Worm (Caenorhabditis elegans) whole organism, young adult: ENCODE measurements around the gene C25H3.11.

Experiments used
- B0336.3 ChIP-seq: fragments of 200-800 bp; sonication (Bioruptor generic); IDR thresholded peaks from 2 replicates; pipeline ENCODE4 v1.3.6; 2022; ENCODE audit warnings: missing genetic modification characterization, missing compliant biosample characterization
- C17E4.6 ChIP-seq: fragments of 200-800 bp; sonication (Bioruptor generic); IDR thresholded peaks from 2 replicates; pipeline ENCODE4 v1.3.6; 2022; ENCODE audit warnings: missing genetic modification reagents, missing genetic modification characterization, missing compliant biosample characterization
- F37B4.10 ChIP-seq: fragments of 200-800 bp; sonication (Bioruptor generic); IDR thresholded peaks from 2 replicates; pipeline ENCODE4 v1.3.6; 2022; ENCODE audit warnings: missing genetic modification characterization, missing compliant biosample characterization
- F39B2.1 ChIP-seq: fragments of 200-800 bp; sonication (Bioruptor generic); IDR thresholded peaks from 2 replicates; pipeline ENCODE4 v1.3.6; 2022; ENCODE audit warnings: missing genetic modification reagents, missing genetic modification characterization, missing compliant biosample characterization
- F49E8.2 ChIP-seq: sonication (generic microtip); optimal IDR thresholded peaks from 3 replicates; lab custom pipeline; 2017; ENCODE audit warnings: missing genetic modification characterization, mild to moderate bottlenecking, missing compliant biosample characterization, antibody characterized with exemption, moderate library complexity; ENCODE audit not compliant: insufficient read depth
- F52B5.7 ChIP-seq: sonication (generic microtip); optimal IDR thresholded peaks from 2 replicates; lab custom pipeline; 2016; ENCODE audit warnings: mild to moderate bottlenecking, missing genetic modification characterization, missing compliant biosample characterization
- F57C9.4 ChIP-seq: sonication (generic microtip); optimal IDR thresholded peaks from 2 replicates; lab custom pipeline; 2017; ENCODE audit warnings: mild to moderate bottlenecking, missing genetic modification characterization, missing compliant biosample characterization
- K12H6.12 ChIP-seq: fragments of 200-800 bp; sonication (Bioruptor generic); optimal IDR thresholded peaks from 2 replicates; lab custom pipeline; 2018; ENCODE audit warnings: mild to moderate bottlenecking, missing genetic modification characterization, missing compliant biosample characterization
- ZK185.1 ChIP-seq: sonication (generic microtip); optimal IDR thresholded peaks from 2 replicates; lab custom pipeline; 2016; ENCODE audit warnings: mild to moderate bottlenecking, missing genetic modification characterization, missing compliant biosample characterization; ENCODE audit not compliant: poor library complexity, severe bottlenecking
- ama-1 ChIP-seq, 3 experiments: fragments of 150-350 bp in 1 of 3; sonication (generic microtip) in 2 of 3; optimal IDR thresholded peaks; 2 replicates each; lab custom pipeline; 2014 to 2018; ENCODE audit warnings: missing biosample characterization in 2 of 3, missing genetic modification characterization in 2 of 3, missing genetic modification reagents in 2 of 3
- aptf-2 ChIP-seq: fragments of 200-800 bp; sonication (Bioruptor generic); conservative IDR thresholded peaks from 2 replicates; pipeline ENCODE4 v1.3.6; 2022; ENCODE audit warnings: missing genetic modification reagents, missing genetic modification characterization, missing compliant biosample characterization
- attf-5 ChIP-seq: fragments of 200-800 bp; sonication (Bioruptor generic); optimal IDR thresholded peaks from 2 replicates; lab custom pipeline; 2018; ENCODE audit warnings: mild to moderate bottlenecking, missing genetic modification characterization, missing compliant biosample characterization
- ceh-27 ChIP-seq: fragments of 200-800 bp; sonication (Bioruptor generic); optimal IDR thresholded peaks from 2 replicates; lab custom pipeline; 2018; ENCODE audit warnings: mild to moderate bottlenecking, missing genetic modification characterization, moderate library complexity, missing compliant biosample characterization
- ceh-91 ChIP-seq: fragments of 200-800 bp; sonication (Bioruptor generic); IDR thresholded peaks from 2 replicates; pipeline ENCODE4 v1.3.6; 2022; ENCODE audit warnings: missing genetic modification reagents, missing genetic modification characterization, missing compliant biosample characterization
- chd-7 ChIP-seq: sonication (generic microtip); optimal IDR thresholded peaks from 2 replicates; lab custom pipeline; 2016; ENCODE audit warnings: mild to moderate bottlenecking, missing genetic modification characterization, moderate library complexity, missing compliant biosample characterization
- die-1 ChIP-seq: sonication (generic microtip); optimal IDR thresholded peaks from 2 replicates; lab custom pipeline; 2016; ENCODE audit warnings: missing genotype, mild to moderate bottlenecking, missing genetic modification characterization, missing compliant biosample characterization
- dox-1 ChIP-seq: fragments of 200-800 bp; sonication (Bioruptor generic); IDR thresholded peaks from 2 replicates; pipeline ENCODE4 v1.3.6; 2022; ENCODE audit warnings: missing genetic modification reagents, missing genetic modification characterization, missing compliant biosample characterization
- dpl-1 ChIP-seq: fragments of 150-350 bp; optimal IDR thresholded peaks from 2 replicates; lab custom pipeline; 2014; ENCODE audit warnings: missing biosample characterization, missing genetic modification reagents, missing genetic modification characterization
- egl-18 ChIP-seq: fragments of 200-800 bp; sonication (Bioruptor generic); IDR thresholded peaks from 2 replicates; pipeline ENCODE4 v1.3.6; 2022; ENCODE audit warnings: missing genetic modification reagents, missing genetic modification characterization, missing compliant biosample characterization
- gei-17 ChIP-seq: fragments of 200-800 bp; sonication (Bioruptor generic); optimal IDR thresholded peaks from 2 replicates; lab custom pipeline; 2018; ENCODE audit warnings: mild to moderate bottlenecking, missing genetic modification characterization, missing compliant biosample characterization
- hlh-12 ChIP-seq: sonication (generic microtip); optimal IDR thresholded peaks from 2 replicates; lab custom pipeline; 2016; ENCODE audit warnings: missing genetic modification characterization, missing compliant biosample characterization
- lsl-1 ChIP-seq: fragments of 200-800 bp; sonication (Bioruptor generic); optimal IDR thresholded peaks from 2 replicates; lab custom pipeline; 2018; ENCODE audit warnings: mild to moderate bottlenecking, missing genetic modification characterization, moderate library complexity, missing compliant biosample characterization
- madf-6 ChIP-seq: fragments of 200-800 bp; sonication (Bioruptor generic); IDR thresholded peaks from 2 replicates; pipeline ENCODE4 v1.3.6; 2022; ENCODE audit warnings: missing genetic modification reagents, missing genetic modification characterization, missing compliant biosample characterization
- madf-8 ChIP-seq: fragments of 200-800 bp; sonication (Bioruptor generic); conservative IDR thresholded peaks from 2 replicates; pipeline ENCODE4 v1.3.6; 2022; ENCODE audit warnings: missing genetic modification reagents, missing genetic modification characterization, missing compliant biosample characterization
- mcd-1 ChIP-seq: fragments of 200-800 bp; sonication (Bioruptor generic); IDR thresholded peaks from 2 replicates; pipeline ENCODE4 v1.3.6; 2022; ENCODE audit warnings: missing genetic modification reagents, missing genetic modification characterization, missing compliant biosample characterization
- mel-28 ChIP-seq: sonication (generic microtip); optimal IDR thresholded peaks from 2 replicates; lab custom pipeline; 2016; ENCODE audit warnings: borderline replicate concordance, mild to moderate bottlenecking, missing genetic modification characterization, missing compliant biosample characterization
- nfyb-1 ChIP-seq: fragments of 200-800 bp; sonication (Bioruptor generic); IDR thresholded peaks from 2 replicates; pipeline ENCODE4 v1.3.6; 2022; ENCODE audit warnings: missing genetic modification reagents, missing genetic modification characterization, missing compliant biosample characterization
- nhr-120 ChIP-seq: fragments of 200-800 bp; sonication (Bioruptor generic); IDR thresholded peaks from 2 replicates; pipeline ENCODE4 v1.3.6; 2022; ENCODE audit warnings: missing genetic modification characterization, missing compliant biosample characterization
- nhr-80 ChIP-seq: sonication (generic microtip); optimal IDR thresholded peaks from 2 replicates; lab custom pipeline; 2016; ENCODE audit warnings: missing genetic modification characterization, missing compliant biosample characterization
- pbrm-1 ChIP-seq: fragments of 200-800 bp; sonication (Bioruptor generic); IDR thresholded peaks from 2 replicates; pipeline ENCODE4 v1.3.6; 2022; ENCODE audit warnings: missing genetic modification reagents, missing genetic modification characterization, missing compliant biosample characterization
- pha-4 ChIP-seq: fragments of 150-350 bp; sonication (generic microtip); optimal IDR thresholded peaks from 2 replicates; lab custom pipeline; 2014; ENCODE audit warnings: missing biosample characterization, missing genetic modification reagents, missing genetic modification characterization
- sdz-38 ChIP-seq: sonication (generic microtip); optimal IDR thresholded peaks from 2 replicates; lab custom pipeline; 2016; ENCODE audit warnings: missing genotype, missing genetic modification characterization, missing compliant biosample characterization
- snpc-1.3 ChIP-seq: sonication (generic microtip); optimal IDR thresholded peaks from 2 replicates; lab custom pipeline; 2017; ENCODE audit warnings: missing genetic modification characterization, mild to moderate bottlenecking, missing compliant biosample characterization, antibody characterized with exemption, moderate library complexity, missing genotype, missing genetic modification reagents; ENCODE audit not compliant: insufficient read depth
- snpc-3.4 ChIP-seq: sonication (generic microtip); optimal IDR thresholded peaks from 2 replicates; lab custom pipeline; 2017; ENCODE audit warnings: missing genetic modification characterization, mild to moderate bottlenecking, missing compliant biosample characterization, antibody characterized with exemption, moderate library complexity, missing genotype, missing genetic modification reagents
- xnd-1 ChIP-seq: sonication (generic microtip); optimal IDR thresholded peaks from 2 replicates; lab custom pipeline; 2016; ENCODE audit warnings: missing genotype, missing genetic modification reagents, missing genetic modification characterization, missing compliant biosample characterization
- zfh-2 ChIP-seq: fragments of 200-800 bp; sonication (Bioruptor generic); conservative IDR thresholded peaks from 2 replicates; pipeline ENCODE4 v1.3.6; 2022; ENCODE audit warnings: missing genetic modification reagents, missing genetic modification characterization, missing compliant biosample characterization
- ztf-25 ChIP-seq: fragments of 200-800 bp; sonication (Bioruptor generic); IDR thresholded peaks from 2 replicates; pipeline ENCODE4 v1.3.6; 2022; ENCODE audit warnings: missing genetic modification reagents, missing genetic modification characterization, missing compliant biosample characterization
- ztf-28 ChIP-seq: fragments of 200-800 bp; sonication (Bioruptor generic); IDR thresholded peaks from 2 replicates; pipeline ENCODE4 v1.3.6; 2022; ENCODE audit warnings: missing genetic modification reagents, missing genetic modification characterization, missing compliant biosample characterization
- ztf-6 ChIP-seq: fragments of 200-800 bp; sonication (Bioruptor generic); IDR thresholded peaks from 2 replicates; pipeline ENCODE4 v1.3.6; 2022; ENCODE audit warnings: missing genetic modification reagents, missing genetic modification characterization, missing compliant biosample characterization

C25H3.11 gene

DNA sequence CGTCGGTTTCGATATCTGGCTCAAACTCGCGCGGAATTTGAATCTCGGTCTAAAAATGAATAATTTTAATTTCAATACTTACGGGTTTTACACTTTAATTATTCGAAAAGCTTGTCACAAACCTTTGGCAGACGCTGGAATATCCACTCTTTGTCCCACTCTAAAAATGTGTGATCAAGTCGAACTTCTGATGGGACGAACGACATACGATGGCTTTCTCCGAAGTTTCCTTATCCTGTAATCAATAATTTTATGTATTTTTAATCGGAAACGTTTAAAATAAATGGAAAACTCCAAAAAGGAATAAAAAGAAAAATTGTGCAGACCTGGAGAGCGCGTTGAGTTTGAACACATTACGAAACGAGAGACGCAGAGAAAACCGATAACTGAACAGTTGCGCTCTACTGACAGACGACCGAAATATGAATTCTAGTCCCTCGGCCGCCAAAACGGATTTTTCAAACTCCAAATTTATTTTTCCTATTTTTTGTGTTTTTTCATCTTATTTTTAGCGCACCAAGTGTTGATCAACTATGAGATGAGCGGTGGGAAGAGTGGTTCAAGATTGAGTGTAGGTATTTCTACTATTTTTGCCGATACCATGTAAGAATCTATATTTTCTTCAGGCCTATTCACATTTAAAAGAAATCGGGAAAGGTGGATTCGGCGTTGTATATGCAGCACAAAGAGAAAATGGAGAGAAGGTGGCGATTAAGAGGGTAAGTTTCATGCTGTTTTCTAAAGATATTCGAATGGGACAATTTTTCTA, 39.4 kb downstream of the C25H3.11 start, which contains the start of the genes sam-4, F59E12.17 and zyg-1 (continued):
- no peak for TF ChIP-seq mel-28 (tag; lab: Kevin White, UChicago)
- peak; percentile 80; the same call in 1 of the 2 replicates for TF ChIP-seq ztf-28 (GFP tag; lab: Robert Waterston, UW)
- no peak for TF ChIP-seq F52B5.7 (tag; lab: Kevin White, UChicago)
- TF ChIP-seq dpl-1 (GFP tag; lab: Kevin White, UChicago) = peak; percentile 42
- peak; percentile 64 for TF ChIP-seq ceh-27
- TF ChIP-seq lsl-1 = peak; percentile 63
- no peak for TF ChIP-seq F39B2.1 (GFP tag; lab: Robert Waterston, UW)
- no peak for TF ChIP-seq F57C9.4 (tag; lab: Kevin White, UChicago)
- TF ChIP-seq chd-7 (tag; lab: Kevin White, UChicago) = no peak
- no peak for TF ChIP-seq zfh-2 (GFP tag; lab: Robert Waterston, UW)
- TF ChIP-seq snpc-3.4 = peak; percentile 74
- no peak for TF ChIP-seq sdz-38 (tag; lab: Kevin White, UChicago)
- peak; percentile 85 for TF ChIP-seq mcd-1 (GFP tag; lab: Robert Waterston, UW)
- TF ChIP-seq hlh-12 (tag; lab: Kevin White, UChicago) = no peak
- no peak for TF ChIP-seq ztf-6 (GFP tag; lab: Robert Waterston, UW)
- peak; percentile 80 for TF ChIP-seq F49E8.2 (tag; lab: Kevin White, UChicago)
- TF ChIP-seq ztf-25 (GFP tag; lab: Robert Waterston, UW) = 0 out of 2 replicates have a peak, but pooled peaks have one; percentile 60
- peak; percentile 71 for TF ChIP-seq madf-6 (GFP tag; lab: Robert Waterston, UW)
- TF ChIP-seq aptf-2 = peak; percentile 52; the same call in 1 of the 2 replicates
- TF ChIP-seq nhr-80 (tag; lab: Kevin White, UChicago) = peak; percentile 4
- TF ChIP-seq K12H6.12 (tag; lab: Kevin White, UChicago) = peak; percentile 31
- no peak for TF ChIP-seq B0336.3 (GFP tag; lab: Robert Waterston, UW)
- peak; percentile 91 for TF ChIP-seq dox-1 (GFP tag; lab: Robert Waterston, UW)
- no peak for TF ChIP-seq snpc-1.3 (tag; lab: Kevin White, UChicago)
- TF ChIP-seq pbrm-1 (GFP tag; lab: Robert Waterston, UW) = peak; percentile 21; the same call in 1 of the 2 replicates
- TF ChIP-seq C17E4.6 = no peak
- peak; percentile 46 for TF ChIP-seq ZK185.1 (tag; lab: Kevin White, UChicago)
- no peak for TF ChIP-seq gei-17 (GFP tag; lab: Kevin White, UChicago)
- no peak for TF ChIP-seq pha-4
- no peak for TF ChIP-seq nhr-120 (GFP tag; lab: Robert Waterston, UW)
- TF ChIP-seq madf-8 (GFP tag; lab: Robert Waterston, UW) = peak; percentile 34
- no peak for TF ChIP-seq ama-1 (optimal IDR thresholded peaks at IDR 0.05; lab: Kevin White, UChicago)
- no peak for TF ChIP-seq ama-1 (GFP tag; optimal IDR thresholded peaks at IDR 0.05; lab: Kevin White, UChicago)
- no peak for TF ChIP-seq egl-18
- TF ChIP-seq die-1 (tag; lab: Kevin White, UChicago) = no peak
- TF ChIP-seq attf-5 (GFP tag; lab: Kevin White, UChicago) = peak; percentile 85
- TF ChIP-seq ceh-91 (GFP tag; lab: Robert Waterston, UW) = peak; percentile 58; the same call in 1 of the 2 replicates
- peak; percentile 38; the same call in 1 of the 2 replicates for TF ChIP-seq nfyb-1
- TF ChIP-seq F37B4.10 = no peak
- peak; percentile 1 for TF ChIP-seq xnd-1
- TF ChIP-seq, all 124 proteins: peak for 43
